Fruit fly (Drosophila melanogaster) whole organism, embryonic: ENCODE results near the gene Pgm1.

Source experiments
- Antp ChIP-seq: fragments of 200-800 bp; sonication (Bioruptor generic); optimal IDR thresholded peaks from 3 replicates; lab custom pipeline; 2016; ENCODE audit warnings: missing biosample characterization, missing genetic modification characterization
- BEAF-32 ChIP-seq: fragments of 200-800 bp; sonication (Bioruptor generic); optimal IDR thresholded peaks from 3 replicates; lab custom pipeline; 2017; ENCODE audit warnings: missing biosample characterization, missing genetic modification characterization, mild to moderate bottlenecking, moderate library complexity, missing genetic modification reagents
- Bdp1 ChIP-seq: fragments of 200-800 bp; sonication (Bioruptor generic); optimal IDR thresholded peaks from 3 replicates; lab custom pipeline; 2016; ENCODE audit warnings: missing biosample characterization, missing genetic modification characterization
- Bgb ChIP-seq: fragments of 200-800 bp; sonication (Bioruptor generic); IDR thresholded peaks from 2 replicates; pipeline ENCODE4 v1.3.6; 2022; ENCODE audit warnings: missing biosample characterization, missing genetic modification characterization; ENCODE audit not compliant: partially characterized antibody
- Blimp-1 ChIP-seq: fragments of 200-800 bp; sonication (Bioruptor generic); optimal IDR thresholded peaks from 3 replicates; lab custom pipeline; 2018; ENCODE audit warnings: missing biosample characterization, missing genetic modification characterization, mild to moderate bottlenecking, moderate library complexity, missing genetic modification reagents
- CG11247 ChIP-seq: fragments of 200-800 bp; sonication (Bioruptor generic); IDR thresholded peaks from 2 replicates; pipeline ENCODE4 v1.3.6; 2022; ENCODE audit warnings: missing biosample characterization, missing genetic modification characterization
- CG11504 ChIP-seq: fragments of 200-800 bp; sonication (Bioruptor generic); optimal IDR thresholded peaks from 3 replicates; lab custom pipeline; 2019; ENCODE audit warnings: missing biosample characterization, mild to moderate bottlenecking, missing genetic modification characterization, moderate library complexity
- CG12299 ChIP-seq: fragments of 200-800 bp; sonication (Bioruptor generic); optimal IDR thresholded peaks from 2 replicates; lab custom pipeline; 2018; ENCODE audit warnings: missing biosample characterization, mild to moderate bottlenecking, missing genetic modification characterization
- CG13775 ChIP-seq: fragments of 200-800 bp; sonication (Bioruptor generic); optimal IDR thresholded peaks from 3 replicates; lab custom pipeline; 2017; ENCODE audit warnings: missing biosample characterization, mild to moderate bottlenecking, missing genetic modification characterization
- CG14050 ChIP-seq: fragments of 200-800 bp; sonication (Bioruptor generic); IDR thresholded peaks from 3 replicates; pipeline ENCODE4 v1.3.6; 2022; ENCODE audit warnings: missing biosample characterization, missing genetic modification characterization
- CG1603 ChIP-seq: fragments of 200-800 bp; sonication (Bioruptor generic); optimal IDR thresholded peaks from 2 replicates; lab custom pipeline; 2019; ENCODE audit warnings: missing biosample characterization, mild to moderate bottlenecking, missing genetic modification characterization, moderate library complexity
- CG16779 ChIP-seq: fragments of 200-800 bp; sonication (Bioruptor generic); IDR thresholded peaks from 2 replicates; pipeline ENCODE4 v1.3.6; 2022; ENCODE audit warnings: missing biosample characterization, missing genetic modification characterization
- CG17361 ChIP-seq: fragments of 200-800 bp; sonication (Bioruptor generic); IDR thresholded peaks from 3 replicates; pipeline ENCODE4 v1.3.6; 2022; ENCODE audit warnings: missing biosample characterization, missing genetic modification characterization
- CG32772 ChIP-seq: fragments of 200-800 bp; sonication (Bioruptor generic); IDR thresholded peaks from 2 replicates; pipeline ENCODE4 v1.3.6; 2022; ENCODE audit warnings: missing biosample characterization, missing genetic modification characterization
- CG3726 ChIP-seq: fragments of 200-800 bp; sonication (Bioruptor generic); IDR thresholded peaks from 3 replicates; pipeline ENCODE4, ENCODE4 v1.3.6; 2022; ENCODE audit warnings: missing biosample characterization, missing genetic modification characterization
- CG42726 ChIP-seq: fragments of 200-800 bp; sonication (Bioruptor generic); IDR thresholded peaks from 2 replicates; pipeline ENCODE4 v1.3.6; 2022; ENCODE audit warnings: missing biosample characterization, missing genetic modification characterization; ENCODE audit not compliant: partially characterized antibody
- CG43689 ChIP-seq: fragments of 200-800 bp; sonication (Bioruptor generic); IDR thresholded peaks from 2 replicates; pipeline ENCODE4 v1.3.6; 2022; ENCODE audit warnings: missing biosample characterization, missing genetic modification characterization
- CG4617 ChIP-seq: fragments of 200-800 bp; sonication (Bioruptor generic); optimal IDR thresholded peaks from 3 replicates; lab custom pipeline; 2016; ENCODE audit warnings: missing biosample characterization, missing genetic modification characterization, borderline replicate concordance
- CG7928 ChIP-seq: fragments of 200-800 bp; sonication (Bioruptor generic); optimal IDR thresholded peaks from 2 replicates; lab custom pipeline; 2017; ENCODE audit warnings: missing biosample characterization, mild to moderate bottlenecking, missing genetic modification characterization
- CG8281 ChIP-seq: fragments of 200-800 bp; sonication (Bioruptor generic); optimal IDR thresholded peaks from 2 replicates; lab custom pipeline; 2018; ENCODE audit warnings: missing biosample characterization, mild to moderate bottlenecking, missing genetic modification characterization, moderate library complexity
- D ChIP-seq, 2 experiments: fragments of 200-800 bp in 1 of 2; fragments of >200 bp in 1 of 2; sonication (Bioruptor generic) in 1 of 2; optimal IDR thresholded peaks; 2 replicates in 1 of 2; 3 replicates in 1 of 2; lab custom pipeline; 2017; ENCODE audit warnings: mild to moderate bottlenecking in 1 of 2, missing biosample characterization in 1 of 2, missing genetic modification characterization in 1 of 2, missing genetic modification reagents in 1 of 2
- D19B ChIP-seq: fragments of 200-800 bp; sonication (Bioruptor generic); optimal IDR thresholded peaks from 2 replicates; lab custom pipeline; 2017; ENCODE audit warnings: missing biosample characterization, mild to moderate bottlenecking, missing genetic modification characterization
- Doc2 ChIP-seq: fragments of 200-800 bp; sonication (Bioruptor generic); IDR thresholded peaks from 2 replicates; pipeline ENCODE4 v1.3.6; 2022; ENCODE audit warnings: missing biosample characterization, missing genetic modification characterization
- Drgx ChIP-seq: fragments of 200-800 bp; sonication (Bioruptor generic); IDR thresholded peaks from 2 replicates; pipeline ENCODE4 v1.3.6; 2022; ENCODE audit warnings: missing biosample characterization, missing genetic modification characterization
- HHEX ChIP-seq: fragments of 200-800 bp; sonication (Bioruptor generic); optimal IDR thresholded peaks from 3 replicates; lab custom pipeline; 2017; ENCODE audit warnings: missing biosample characterization, mild to moderate bottlenecking, missing genetic modification characterization, missing genetic modification reagents
- NC2α ChIP-seq: fragments of 200-800 bp; sonication (Bioruptor generic); optimal IDR thresholded peaks from 2 replicates; lab custom pipeline; 2016; ENCODE audit warnings: missing biosample characterization, missing genetic modification characterization
- Six4 ChIP-seq: fragments of 200-800 bp; sonication (Bioruptor generic); optimal IDR thresholded peaks from 2 replicates; lab custom pipeline; 2016; ENCODE audit warnings: missing biosample characterization, missing genetic modification characterization
- al ChIP-seq: fragments of 200-800 bp; sonication (Bioruptor generic); IDR thresholded peaks from 2 replicates; pipeline ENCODE4 v1.3.6; 2022; ENCODE audit warnings: missing biosample characterization, missing genetic modification characterization
- btn ChIP-seq: fragments of 200-800 bp; sonication (Bioruptor generic); optimal IDR thresholded peaks from 2 replicates; lab custom pipeline; 2016; ENCODE audit warnings: missing biosample characterization, missing genetic modification characterization
- da ChIP-seq: fragments of 200-800 bp; sonication (Bioruptor generic); optimal IDR thresholded peaks from 2 replicates; lab custom pipeline; 2016; ENCODE audit warnings: missing biosample characterization, missing genetic modification characterization
- ewg ChIP-seq: fragments of 200-800 bp; sonication (Bioruptor generic); optimal IDR thresholded peaks from 3 replicates; lab custom pipeline; 2017; ENCODE audit warnings: mild to moderate bottlenecking, missing biosample characterization, missing genetic modification reagents, missing genetic modification characterization
- fd64A ChIP-seq: fragments of 200-800 bp; sonication (Bioruptor generic); optimal IDR thresholded peaks from 3 replicates; lab custom pipeline; 2018; ENCODE audit warnings: missing biosample characterization, mild to moderate bottlenecking, missing genetic modification characterization
- ftz-f1 ChIP-seq: fragments of 200-800 bp; sonication (Bioruptor generic); optimal IDR thresholded peaks from 2 replicates; lab custom pipeline; 2016; ENCODE audit warnings: missing biosample characterization, missing genetic modification characterization
- grau ChIP-seq: fragments of 200-800 bp; optimal IDR thresholded peaks from 3 replicates; lab custom pipeline; 2019; ENCODE audit warnings: missing biosample characterization, mild to moderate bottlenecking, missing genetic modification characterization, moderate library complexity
- gt ChIP-seq: fragments of 200-800 bp; sonication (Bioruptor generic); IDR thresholded peaks from 2 replicates; pipeline ENCODE4 v1.3.6; 2022; ENCODE audit warnings: missing biosample characterization, missing genetic modification characterization
- h ChIP-seq: fragments of >200 bp; optimal IDR thresholded peaks from 2 replicates; lab custom pipeline; 2017
- hb ChIP-seq: fragments of 200-800 bp; sonication (Bioruptor generic); IDR thresholded peaks from 3 replicates; pipeline ENCODE4 v1.3.6; 2022; ENCODE audit warnings: missing biosample characterization, missing genetic modification characterization; ENCODE audit not compliant: partially characterized antibody
- ken ChIP-seq: fragments of 200-800 bp; sonication (Bioruptor generic); IDR thresholded peaks from 3 replicates; pipeline ENCODE4 v1.3.6; 2022; ENCODE audit warnings: missing biosample characterization, missing genetic modification characterization
- klu ChIP-seq: fragments of 200-800 bp; sonication (Bioruptor generic); IDR thresholded peaks from 2 replicates; pipeline ENCODE4 v1.3.6; 2022; ENCODE audit warnings: missing biosample characterization, missing genetic modification characterization
- onecut ChIP-seq: fragments of 200-800 bp; sonication (Bioruptor generic); IDR thresholded peaks from 2 replicates; pipeline ENCODE4 v1.3.6; 2022; ENCODE audit warnings: missing biosample characterization, missing genetic modification characterization
- pros ChIP-seq: fragments of 200-800 bp; sonication (Bioruptor generic); optimal IDR thresholded peaks from 3 replicates; lab custom pipeline; 2019; ENCODE audit warnings: missing biosample characterization, mild to moderate bottlenecking, missing genetic modification characterization, moderate library complexity
- scrt ChIP-seq: fragments of 200-800 bp; sonication (Bioruptor generic); optimal IDR thresholded peaks from 2 replicates; lab custom pipeline; 2018; ENCODE audit warnings: missing biosample characterization, mild to moderate bottlenecking, missing genetic modification characterization, moderate library complexity
- slbo ChIP-seq: fragments of 200-800 bp; sonication (Bioruptor generic); IDR thresholded peaks from 2 replicates; pipeline ENCODE4 v1.3.6; 2022; ENCODE audit warnings: missing biosample characterization, missing genetic modification characterization
- tap ChIP-seq: fragments of 200-800 bp; optimal IDR thresholded peaks from 3 replicates; lab custom pipeline; 2019; ENCODE audit warnings: missing biosample characterization, mild to moderate bottlenecking, missing genetic modification characterization, moderate library complexity
- trh ChIP-seq: fragments of 200-800 bp; sonication (Bioruptor generic); optimal IDR thresholded peaks from 2 replicates; lab custom pipeline; 2016; ENCODE audit warnings: missing biosample characterization, missing genetic modification characterization
- twi ChIP-seq: fragments of 200-800 bp; optimal IDR thresholded peaks from 2 replicates; lab custom pipeline; 2019; ENCODE audit warnings: missing biosample characterization, mild to moderate bottlenecking, missing genetic modification characterization, moderate library complexity
- wek ChIP-seq: fragments of 200-800 bp; sonication (Bioruptor generic); optimal IDR thresholded peaks from 3 replicates; lab custom pipeline; 2018; ENCODE audit warnings: missing biosample characterization, mild to moderate bottlenecking, missing genetic modification characterization, moderate library complexity
- z ChIP-seq: fragments of 200-800 bp; sonication (Bioruptor generic); IDR thresholded peaks from 3 replicates; pipeline ENCODE4 v1.3.6; 2022; ENCODE audit warnings: missing biosample characterization, missing genetic modification characterization

Gene Pgm1

dm6 chr3L:16157251-16158190 is 29.2 kb upstream of the Pgm1 start (continued):
- TF ChIP-seq wek (GFP tag; lab: Kevin White, UChicago) (no peak), CG8281 (tag; lab: Kevin White, UChicago) (peak; percentile 20), Antp (GFP tag; lab: Kevin White, UChicago) (peak; percentile 14), Doc2 (GFP tag; lab: Robert Waterston, UW) (no peak), onecut (GFP tag; lab: Robert Waterston, UW) (no peak), btn (GFP tag; lab: Kevin White, UChicago) (peak; percentile 20), CG32772 (no peak), HHEX (peak; percentile 53), Drgx (GFP tag; lab: Robert Waterston, UW) (peak; percentile 36), NC2α (GFP tag; lab: Kevin White, UChicago) (no peak), CG42726 (no peak), fd64A (GFP tag; lab: Kevin White, UChicago) (no peak), hb (GFP tag; lab: Robert Waterston, UW) (no peak), CG16779 (no peak), tap (tag; lab: Kevin White, UChicago) (peak; percentile 5), Bdp1 (peak; percentile 20), CG14050 (no peak), CG12299 (no peak), CG11247 (GFP tag; lab: Robert Waterston, UW) (0 out of 2 replicates have a peak, but pooled peaks have one; percentile 32), Blimp-1 (peak; percentile 68), Six4 (GFP tag; lab: Kevin White, UChicago) (peak; percentile 20), h (lab: Kevin White, UChicago) (no peak), CG3726 (GFP tag; lab: Robert Waterston, UW) (no peak), CG43689 (no peak), gt (GFP tag; lab: Robert Waterston, UW) (no peak), CG11504 (peak; percentile 80), da (GFP tag; lab: Kevin White, UChicago) (no peak), klu (GFP tag; lab: Robert Waterston, UW) (no peak), al (no peak), CG17361 (GFP tag; lab: Robert Waterston, UW) (peak; percentile 40; the same call in 2 of the 3 replicates), grau (peak; percentile 63), CG4617 (GFP tag; lab: Kevin White, UChicago) (no peak), trh (GFP tag; lab: Kevin White, UChicago) (no peak), Bgb (no peak), ftz-f1 (GFP tag; lab: Kevin White, UChicago) (no peak), CG7928 (no peak), D19B (GFP tag; lab: Kevin White, UChicago) (peak; percentile 3), CG1603 (peak; percentile 34), pros (GFP tag; lab: Kevin White, UChicago) (no peak), z (GFP tag; lab: Robert Waterston, UW) (no peak), ken (no peak), slbo (GFP tag; lab: Robert Waterston, UW) (peak; percentile 68), ewg (GFP tag; lab: Kevin White, UChicago) (peak; percentile 22), scrt (GFP tag; lab: Kevin White, UChicago) (peak; percentile 35), twi (tag; lab: Kevin White, UChicago) (no peak), D (optimal IDR thresholded peaks at IDR 0.05; lab: Kevin White, UChicago) (no peak), D (GFP tag; optimal IDR thresholded peaks at IDR 0.05; lab: Kevin White, UChicago) (peak; percentile 30), CG13775 (GFP tag; lab: Kevin White, UChicago) (peak; percentile 41), BEAF-32 (GFP tag; lab: Kevin White, UChicago) (no peak)
